Worm (Caenorhabditis elegans): ENCODE data around the gene Y45F10A.7.

DNA sequence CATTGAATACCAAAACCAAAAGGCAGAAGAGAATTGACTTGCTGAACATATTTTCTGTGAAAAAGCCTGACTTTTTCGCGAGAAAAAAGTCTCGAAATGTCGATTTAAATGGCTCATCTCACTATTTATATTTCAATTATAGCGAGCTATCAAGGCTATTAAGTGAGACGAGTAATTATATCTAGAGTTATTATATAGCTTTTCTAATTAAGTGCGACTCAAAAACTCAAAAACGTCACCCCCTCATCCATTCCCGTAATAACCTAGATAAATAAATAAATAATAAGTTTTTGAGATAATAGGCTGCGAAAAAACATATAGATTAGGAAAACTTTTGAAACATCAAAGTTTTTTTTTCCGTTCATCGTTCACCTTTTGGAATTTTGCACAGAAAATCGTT, 13.3 kb downstream of the Y45F10A.7 start, which contains the start of gene nlp-17:
- TF ChIP-seq him-1 (tag; optimal IDR thresholded peaks at IDR 0.05) (no peak), dao-5 (tag; optimal IDR thresholded peaks at IDR 0.05) (no peak), W03F9.2 (tag; optimal IDR thresholded peaks at IDR 0.05) (no peak)

Data from whole organism, L4/young adult.